Fruit fly (Drosophila melanogaster): Measurements from ENCODE around the gene Es2.

Es2 gene

dm6 chrX:8455019-8455555, 6.2 kb upstream of the Es2 start, which contains the start of gene org-1 (continued):
- TF ChIP-seq trem (tag; optimal IDR thresholded peaks at IDR 0.05) (peak; percentile 94), Rfx (GFP tag; IDR thresholded peaks at IDR 0.05) (peak; percentile 97), unc-4 (GFP tag; IDR thresholded peaks at IDR 0.05; ENCODE audit: partially characterized antibody) (no peak), CG1832 (GFP tag; optimal IDR thresholded peaks at IDR 0.05) (no peak), CG31224 (GFP tag; IDR thresholded peaks at IDR 0.05) (peak; percentile 91), CG32532 (GFP tag; IDR thresholded peaks at IDR 0.05) (peak; percentile 96), fu2 (GFP tag; optimal IDR thresholded peaks at IDR 0.05) (peak; percentile 44), chif (GFP tag; optimal IDR thresholded peaks at IDR 0.05) (peak; percentile 82 to 95), crp (GFP tag; optimal IDR thresholded peaks at IDR 0.05) (peak in 1 of 2 experiments; percentile 59), fd96Cb (tag; optimal IDR thresholded peaks at IDR 0.05) (peak; percentile 97), toy (GFP tag; IDR thresholded peaks at IDR 0.05) (peak; percentile 95), CG14860 (GFP tag; IDR thresholded peaks at IDR 0.05; ENCODE audit: partially characterized antibody) (no peak), CG16813 (GFP tag; IDR thresholded peaks at IDR 0.05; ENCODE audit: partially characterized antibody) (no peak), CG12104 (GFP tag; optimal IDR thresholded peaks at IDR 0.05) (peak; percentile 82), ttk (GFP tag; IDR thresholded peaks at IDR 0.05) (peak; percentile 98), tup (GFP tag; optimal IDR thresholded peaks at IDR 0.05) (peak; percentile 81), inv (GFP tag; IDR thresholded peaks at IDR 0.05; ENCODE audit: partially characterized antibody) (peak; percentile 24; the same call in 1 of the 2 replicates), CG6791 (GFP tag; IDR thresholded peaks at IDR 0.05; ENCODE audit: partially characterized antibody) (no peak), amos (GFP tag; IDR thresholded peaks at IDR 0.05; ENCODE audit: partially characterized antibody) (no peak), Usf (GFP tag; optimal IDR thresholded peaks at IDR 0.05) (peak; percentile 91), D19B (GFP tag; optimal IDR thresholded peaks at IDR 0.05) (peak; percentile 73), ham (GFP tag; IDR thresholded peaks at IDR 0.05) (peak; percentile 92), Pdp1 (GFP tag; optimal IDR thresholded peaks at IDR 0.05) (peak; percentile 87 to 93), PHDP (tag; optimal IDR thresholded peaks at IDR 0.05) (peak; percentile 94), pho (GFP tag; optimal IDR thresholded peaks at IDR 0.05) (peak; percentile 66), CG4404 (GFP tag; IDR thresholded peaks at IDR 0.05) (peak; percentile 98), Hmr (GFP tag; optimal IDR thresholded peaks at IDR 0.05) (peak; percentile 84), CG14050 (GFP tag; IDR thresholded peaks at IDR 0.05) (peak; percentile 95), CG10321 (GFP tag; IDR thresholded peaks at IDR 0.05) (peak; percentile 73), CG9727 (GFP tag; optimal IDR thresholded peaks at IDR 0.05) (peak; percentile 97), CG18599 (GFP tag; optimal IDR thresholded peaks at IDR 0.05) (peak; percentile 90), Meics (GFP tag; optimal IDR thresholded peaks at IDR 0.05) (peak; percentile 88), Dfd (GFP tag; optimal IDR thresholded peaks at IDR 0.05) (no peak), eve (GFP tag; optimal IDR thresholded peaks at IDR 0.05) (peak in 1 of 2 experiments; percentile 93), CHES-1-like (GFP tag; optimal IDR thresholded peaks at IDR 0.05) (peak; percentile 65), CG15011 (GFP tag; optimal IDR thresholded peaks at IDR 0.05) (peak; percentile 86), dpn (GFP tag; optimal IDR thresholded peaks at IDR 0.05) (peak; percentile 89 to 95), usp (GFP tag; optimal IDR thresholded peaks at IDR 0.05) (no peak), MESR4 (GFP tag; optimal IDR thresholded peaks at IDR 0.05) (peak; percentile 31), lab (GFP tag; optimal IDR thresholded peaks at IDR 0.05) (peak; percentile 94), CG12236 (GFP tag; optimal IDR thresholded peaks at IDR 0.05) (peak; percentile 50), CG10209 (GFP tag; optimal IDR thresholded peaks at IDR 0.05) (peak; percentile 93), sug (tag; optimal IDR thresholded peaks at IDR 0.05) (peak; percentile 87), Sox100B (GFP tag; optimal IDR thresholded peaks at IDR 0.05) (peak; percentile 88), Deaf1 (tag; optimal IDR thresholded peaks at IDR 0.05) (peak; percentile 65), CG5953 (GFP tag; IDR thresholded peaks at IDR 0.05) (peak; percentile 93), CG14441 (GFP tag; IDR thresholded peaks at IDR 0.05) (peak; percentile 98), bsh (GFP tag; optimal IDR thresholded peaks at IDR 0.05) (peak; percentile 78 to 98), chn (GFP tag; optimal IDR thresholded peaks at IDR 0.05) (peak; percentile 89)
